Worm (Caenorhabditis elegans) whole organism, midembryonic: ENCODE data around the gene ckc-1.

ENCODE experiments used
- klf-2 ChIP-seq: fragments of 200-800 bp; sonication (Bioruptor generic); conservative IDR thresholded peaks from 2 replicates; pipeline ENCODE4 v1.3.6; 2022; ENCODE audit warnings: missing genetic modification reagents, missing genetic modification characterization, missing compliant biosample characterization
- ztf-23 ChIP-seq: fragments of 200-800 bp; sonication (Bioruptor generic); IDR thresholded peaks from 2 replicates; pipeline ENCODE4 v1.3.6; 2022; ENCODE audit warnings: missing genetic modification reagents, missing genetic modification characterization, missing compliant biosample characterization
- ztf-29 ChIP-seq: fragments of 200-800 bp; sonication (Bioruptor generic); IDR thresholded peaks from 2 replicates; pipeline ENCODE4 v1.3.6; 2022; ENCODE audit warnings: missing genetic modification reagents, missing genetic modification characterization, missing compliant biosample characterization

- no peak for TF ChIP-seq ztf-29
- TF ChIP-seq klf-2 (GFP tag; lab: Robert Waterston, UW): no peak
- TF ChIP-seq ztf-23 (GFP tag; lab: Robert Waterston, UW): no peak
Observed at ce11 chrX:3628016-3628415, 51.6 kb downstream of the ckc-1 start, which contains the start of gene vep-2.
